Fruit fly (Drosophila melanogaster): ENCODE results near the gene CG7366.

DNA sequence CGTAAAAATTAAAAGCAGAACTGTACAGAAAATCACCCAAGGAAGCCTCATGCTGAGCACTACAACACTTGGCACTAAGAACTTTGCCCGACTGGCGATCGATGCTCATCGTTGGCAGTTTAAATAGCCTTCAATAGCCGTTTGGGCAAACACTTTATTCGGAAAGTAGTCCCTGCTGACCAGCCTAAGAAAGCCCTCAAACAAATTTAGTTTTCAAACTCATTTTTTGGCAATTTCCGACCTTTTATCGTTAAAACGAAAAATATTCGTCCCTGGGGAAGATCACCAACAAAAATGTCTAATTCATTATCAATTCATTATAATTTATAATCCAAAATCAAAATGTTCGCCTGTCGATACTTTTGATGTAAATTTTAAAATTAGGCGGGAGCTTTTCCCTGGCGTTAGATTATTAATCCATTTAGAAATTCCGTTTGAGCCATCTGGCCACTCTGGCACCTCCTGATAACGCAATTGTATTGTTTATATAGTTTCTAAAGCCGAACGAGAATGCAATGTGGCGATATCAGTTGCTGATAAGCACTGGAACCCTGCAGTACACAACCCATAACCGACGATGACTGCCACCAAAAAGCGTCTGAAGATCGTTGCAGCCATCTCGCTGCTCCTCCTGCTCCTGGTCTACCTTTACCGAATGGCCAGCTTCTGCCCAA lies 21.6 kb downstream of the CG7366 start, which contains the start of the genes mthl7 and Uxs:
- no peak for TF ChIP-seq fd96Ca (GFP tag; IDR thresholded peaks at IDR 0.05)
- TF ChIP-seq CG15710 (tag; optimal IDR thresholded peaks at IDR 0.05) = no peak
- no peak for TF ChIP-seq CG8301 (tag; optimal IDR thresholded peaks at IDR 0.05)
- no peak for TF ChIP-seq CG4496 (GFP tag; IDR thresholded peaks at IDR 0.05)
- no peak for TF ChIP-seq Ets98B (GFP tag; IDR thresholded peaks at IDR 0.05)
- TF ChIP-seq CG34367 (tag; optimal IDR thresholded peaks at IDR 0.05) = no peak
- no peak for TF ChIP-seq CG10348 (GFP tag; IDR thresholded peaks at IDR 0.05)

Data from whole organism, pupa.